Worm (Caenorhabditis elegans): ENCODE data around the gene cpn-2.

ce11 chrII:337233-337832 is at the start of gene cpn-2:
- no peak for TF ChIP-seq pat-9 (tag; optimal IDR thresholded peaks at IDR 0.05)
- TF ChIP-seq nhr-11 (tag; optimal IDR thresholded peaks at IDR 0.05): no peak
- TF ChIP-seq pros-1 (tag; optimal IDR thresholded peaks at IDR 0.05): no peak
- no peak for TF ChIP-seq pha-4 (tag; optimal IDR thresholded peaks at IDR 0.05)
- TF ChIP-seq unc-3 (GFP tag; conservative IDR thresholded peaks at IDR 0.05): no peak
- TF ChIP-seq unc-3 (tag; optimal IDR thresholded peaks at IDR 0.05): no peak
- TF ChIP-seq dve-1 (tag; optimal IDR thresholded peaks at IDR 0.05): no peak
- no peak for TF ChIP-seq fkh-10 (GFP tag; optimal IDR thresholded peaks at IDR 0.05)
- TF ChIP-seq unc-42 (tag; optimal IDR thresholded peaks at IDR 0.05): no peak
- TF ChIP-seq unc-55 (GFP tag; optimal IDR thresholded peaks at IDR 0.05): no peak
- TF ChIP-seq C08G9.2 (tag; optimal IDR thresholded peaks at IDR 0.05): no peak
- no peak for TF ChIP-seq ref-2 (tag; optimal IDR thresholded peaks at IDR 0.05)
